Fruit fly (Drosophila melanogaster): ENCODE data around the gene Pus10.

- TF ChIP-seq CG4318 (GFP tag; optimal IDR thresholded peaks at IDR 0.05), result no peak
- TF ChIP-seq CG34406 (GFP tag; optimal IDR thresholded peaks at IDR 0.05), result no peak
- no peak for TF ChIP-seq Sox102F (GFP tag; optimal IDR thresholded peaks at IDR 0.05)
- TF ChIP-seq CG1621 (tag; optimal IDR thresholded peaks at IDR 0.05), result no peak
- no peak for TF ChIP-seq Blimp-1 (GFP tag; optimal IDR thresholded peaks at IDR 0.05)
- TF ChIP-seq Hr4 (GFP tag; optimal IDR thresholded peaks at IDR 0.05), result no peak
- TF ChIP-seq CG11294 (GFP tag; IDR thresholded peaks at IDR 0.05), result no peak
- no peak for TF ChIP-seq CG9139 (GFP tag; optimal IDR thresholded peaks at IDR 0.05)
These were observed 15.3 kb upstream of the Pus10 start for dm6 chr2L:170383-170782.

Data from whole organism, prepupa.